Fruit fly (Drosophila melanogaster): ENCODE measurements around the gene CG13398.

Gene CG13398

dm6 chr2L:8381508-8382036 lies 33.5 kb downstream of the CG13398 start, which contains the start of gene AlaRS (continued):
- TF ChIP-seq CG6654 (GFP tag; optimal IDR thresholded peaks at IDR 0.05) (no peak), CG14965 (GFP tag; optimal IDR thresholded peaks at IDR 0.05; ENCODE audit: borderline replicate concordance) (no peak), h (optimal IDR thresholded peaks at IDR 0.05) (no peak), E2f2 (GFP tag; IDR thresholded peaks at IDR 0.05) (peak; percentile 53; the same call in 1 of the 2 replicates), NFAT (GFP tag; IDR thresholded peaks at IDR 0.05) (no peak), CG7786 (GFP tag; optimal IDR thresholded peaks at IDR 0.05) (no peak), CG6254 (GFP tag; optimal IDR thresholded peaks at IDR 0.05) (peak; percentile 40), sqz (GFP tag; optimal IDR thresholded peaks at IDR 0.05) (peak; percentile 14), CG7963 (GFP tag; IDR thresholded peaks at IDR 0.05; ENCODE audit: partially characterized antibody) (no peak), CrebB (tag; optimal IDR thresholded peaks at IDR 0.05) (no peak), HLHmδ (GFP tag; optimal IDR thresholded peaks at IDR 0.05) (no peak), CG9797 (GFP tag; optimal IDR thresholded peaks at IDR 0.05) (no peak), CG17359 (tag; optimal IDR thresholded peaks at IDR 0.05) (peak; percentile 37), fd96Cb (tag; optimal IDR thresholded peaks at IDR 0.05) (no peak), CG34422 (GFP tag; IDR thresholded peaks at IDR 0.05) (0 out of 3 replicates have a peak, but pooled peaks have one; percentile 26), tgo (GFP tag; IDR thresholded peaks at IDR 0.05) (peak; percentile 13; the same call in 1 of the 3 replicates), CG2875 (GFP tag; optimal IDR thresholded peaks at IDR 0.05) (peak; percentile 2), lola (GFP tag; optimal IDR thresholded peaks at IDR 0.05) (peak in 1 of 3 experiments; percentile 29), CHES-1-like (GFP tag; optimal IDR thresholded peaks at IDR 0.05) (no peak), repo (GFP tag; optimal IDR thresholded peaks at IDR 0.05) (no peak), grn (GFP tag; optimal IDR thresholded peaks at IDR 0.05) (no peak), Drgx (GFP tag; IDR thresholded peaks at IDR 0.05) (no peak), wek (GFP tag; optimal IDR thresholded peaks at IDR 0.05) (no peak), CG16813 (GFP tag; IDR thresholded peaks at IDR 0.05; ENCODE audit: partially characterized antibody) (peak; percentile 42; the same call in 1 of the 3 replicates), H15 (GFP tag; IDR thresholded peaks at IDR 0.05) (no peak), CG13296 (GFP tag; optimal IDR thresholded peaks at IDR 0.05) (peak; percentile 50), lbe (GFP tag; optimal IDR thresholded peaks at IDR 0.05) (peak; percentile 70), Sry-β (GFP tag; optimal IDR thresholded peaks at IDR 0.05) (no peak), CG30020 (tag; optimal IDR thresholded peaks at IDR 0.05) (peak; percentile 54), chinmo (GFP tag; IDR thresholded peaks at IDR 0.05; ENCODE audit: partially characterized antibody) (peak; percentile 83; the same call in 2 of the 4 replicates), bbx (GFP tag; IDR thresholded peaks at IDR 0.05; ENCODE audit: partially characterized antibody) (peak; percentile 57; the same call in 1 of the 2 replicates), Doc2 (GFP tag; IDR thresholded peaks at IDR 0.05) (no peak), CG14050 (GFP tag; IDR thresholded peaks at IDR 0.05) (no peak; the same call in 2 of the 3 replicates), Meics (GFP tag; optimal IDR thresholded peaks at IDR 0.05) (peak; percentile 28), CG13624 (GFP tag; optimal IDR thresholded peaks at IDR 0.05) (peak; percentile 20), corto (GFP tag; optimal IDR thresholded peaks at IDR 0.05) (peak; percentile 50), cato (GFP tag; optimal IDR thresholded peaks at IDR 0.05; ENCODE audit: borderline replicate concordance) (no peak), disco-r (GFP tag; optimal IDR thresholded peaks at IDR 0.05) (no peak), knrl (GFP tag; IDR thresholded peaks at IDR 0.05; ENCODE audit: partially characterized antibody) (peak; percentile 59; the same call in 2 of the 3 replicates), gsb (GFP tag; IDR thresholded peaks at IDR 0.05) (no peak), Abd-B (GFP tag; optimal IDR thresholded peaks at IDR 0.05) (no peak), shn (GFP tag; optimal IDR thresholded peaks at IDR 0.05) (no peak), slbo (GFP tag; IDR thresholded peaks at IDR 0.05) (peak; percentile 37; the same call in 1 of the 2 replicates), CG12391 (tag; optimal IDR thresholded peaks at IDR 0.05) (peak; percentile 67), dati (GFP tag; IDR thresholded peaks at IDR 0.05) (no peak), usp (GFP tag; optimal IDR thresholded peaks at IDR 0.05) (no peak), CG8281 (tag; optimal IDR thresholded peaks at IDR 0.05) (no peak), Ets65A (GFP tag) (no peak), CG7271 (tag; optimal IDR thresholded peaks at IDR 0.05) (no peak), gt (GFP tag; IDR thresholded peaks at IDR 0.05) (no peak)

Measured in whole organism, embryonic.